Fruit fly (Drosophila melanogaster): ENCODE data around the gene ato.

dm6 chr3R:8303848-8304247 lies 26.0 kb downstream of the ato start, which contains the start of gene nac:
- TF ChIP-seq Eip93F (GFP tag; optimal IDR thresholded peaks at IDR 0.05) (no peak), CG8119 (GFP tag; IDR thresholded peaks at IDR 0.05) (no peak), salr (GFP tag; optimal IDR thresholded peaks at IDR 0.05) (no peak), CG32006 (GFP tag; optimal IDR thresholded peaks at IDR 0.05) (no peak), Eip75B (GFP tag; optimal IDR thresholded peaks at IDR 0.05) (no peak), CG6854 (GFP tag; optimal IDR thresholded peaks at IDR 0.05) (no peak), eg (GFP tag; IDR thresholded peaks at IDR 0.05) (no peak), cyc (GFP tag; optimal IDR thresholded peaks at IDR 0.05) (no peak), svp (GFP tag) (no peak)

All from whole organism, prepupa.